Worm (Caenorhabditis elegans) whole organism, midembryonic: ENCODE results near the gene Y62F5A.9.

Experiments
- T22C8.4 ChIP-seq: fragments of 200-800 bp; sonication (Bioruptor generic); IDR thresholded peaks from 2 replicates; pipeline ENCODE4 v1.3.6; 2022; ENCODE audit warnings: missing genetic modification characterization, missing compliant biosample characterization
- cog-1 ChIP-seq: sonication (generic microtip); optimal IDR thresholded peaks from 2 replicates; lab custom pipeline; 2016; ENCODE audit warnings: missing genetic modification characterization, missing compliant biosample characterization
- flt-1 ChIP-seq: fragments of 200-800 bp; sonication (Bioruptor generic); IDR thresholded peaks from 2 replicates; pipeline ENCODE4 v1.3.6; 2022; ENCODE audit warnings: missing genetic modification characterization, missing compliant biosample characterization
- klf-2 ChIP-seq: fragments of 200-800 bp; sonication (Bioruptor generic); conservative IDR thresholded peaks from 2 replicates; pipeline ENCODE4 v1.3.6; 2022; ENCODE audit warnings: missing genetic modification reagents, missing genetic modification characterization, missing compliant biosample characterization
- med-1 ChIP-seq: sonication (generic microtip); optimal IDR thresholded peaks from 2 replicates; lab custom pipeline; 2017; ENCODE audit warnings: missing genetic modification characterization, mild to moderate bottlenecking, missing compliant biosample characterization, antibody characterized with exemption, missing genetic modification reagents; ENCODE audit not compliant: insufficient read depth
- ref-1 ChIP-seq: fragments of 200-800 bp; sonication (Bioruptor generic); conservative IDR thresholded peaks from 2 replicates; pipeline ENCODE4 v1.3.6; 2022; ENCODE audit warnings: missing genetic modification reagents, missing genetic modification characterization, missing compliant biosample characterization
- tab-1 ChIP-seq: fragments of 200-800 bp; sonication (Bioruptor generic); IDR thresholded peaks from 2 replicates; pipeline ENCODE4 v1.3.6; 2022; ENCODE audit warnings: missing genetic modification characterization, missing compliant biosample characterization
- ztf-23 ChIP-seq: fragments of 200-800 bp; sonication (Bioruptor generic); IDR thresholded peaks from 2 replicates; pipeline ENCODE4 v1.3.6; 2022; ENCODE audit warnings: missing genetic modification reagents, missing genetic modification characterization, missing compliant biosample characterization
- ztf-29 ChIP-seq: fragments of 200-800 bp; sonication (Bioruptor generic); IDR thresholded peaks from 2 replicates; pipeline ENCODE4 v1.3.6; 2022; ENCODE audit warnings: missing genetic modification reagents, missing genetic modification characterization, missing compliant biosample characterization

DNA sequence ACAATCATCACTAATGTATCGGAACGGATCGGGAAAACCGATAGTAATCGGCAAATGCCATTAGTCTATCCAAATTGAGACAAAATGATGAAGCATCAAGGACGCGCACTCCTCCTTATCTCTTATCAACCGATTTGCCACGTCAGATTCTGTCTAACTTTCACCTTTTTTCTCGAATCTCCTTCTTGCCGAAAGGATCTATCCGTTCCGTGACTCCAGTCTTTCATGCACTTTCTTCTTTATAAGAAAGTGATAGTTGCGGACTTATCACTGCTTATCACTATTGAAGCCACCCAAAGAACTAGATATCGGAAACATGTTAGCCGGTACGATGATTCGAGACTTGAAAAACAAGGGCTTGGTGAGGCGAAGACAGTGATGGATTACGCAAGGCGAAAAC is 36.7 kb downstream of the Y62F5A.9 start:
- no peak for TF ChIP-seq klf-2 (GFP tag; lab: Robert Waterston, UW)
- TF ChIP-seq T22C8.4, result no peak
- TF ChIP-seq flt-1 (GFP tag; lab: Robert Waterston, UW), result no peak
- TF ChIP-seq ref-1 (GFP tag; lab: Robert Waterston, UW), result no peak
- TF ChIP-seq cog-1 (tag; lab: Kevin White, UChicago), result no peak
- TF ChIP-seq ztf-29 (GFP tag; lab: Robert Waterston, UW), result no peak
- no peak for TF ChIP-seq ztf-23 (GFP tag; lab: Robert Waterston, UW)
- no peak for TF ChIP-seq med-1 (GFP tag; lab: Kevin White, UChicago)
- no peak for TF ChIP-seq tab-1
